Fruit fly (Drosophila melanogaster) whole organism, prepupa: Measurements from ENCODE around the gene robl37BC.

Experiments used
- Blimp-1 ChIP-seq: fragments of 200-800 bp; sonication (Bioruptor generic); optimal IDR thresholded peaks from 3 replicates; lab custom pipeline; 2017; ENCODE audit warnings: missing biosample characterization, missing genetic modification characterization, mild to moderate bottlenecking, moderate library complexity, missing genetic modification reagents
- CG10631 ChIP-seq: fragments of 200-800 bp; sonication (Bioruptor generic); optimal IDR thresholded peaks from 2 replicates; lab custom pipeline; 2016; ENCODE audit warnings: missing biosample characterization, missing genetic modification characterization
- CG10669 ChIP-seq: fragments of 200-800 bp; sonication (Bioruptor generic); optimal IDR thresholded peaks from 3 replicates; lab custom pipeline; 2018; ENCODE audit warnings: missing biosample characterization, mild to moderate bottlenecking, missing genetic modification characterization, moderate library complexity
- CG11294 ChIP-seq: fragments of 200-800 bp; sonication (Bioruptor generic); IDR thresholded peaks from 2 replicates; pipeline ENCODE4 v1.3.6; 2022; ENCODE audit warnings: missing biosample characterization, missing genetic modification characterization
- CG11762 ChIP-seq: fragments of 200-800 bp; sonication (Bioruptor generic); optimal IDR thresholded peaks from 3 replicates; lab custom pipeline; 2016; ENCODE audit warnings: missing biosample characterization, missing genetic modification characterization; ENCODE audit not compliant: insufficient read depth
- CG11902 ChIP-seq: fragments of 200-800 bp; sonication (Bioruptor generic); optimal IDR thresholded peaks from 3 replicates; lab custom pipeline; 2016; ENCODE audit warnings: missing biosample characterization, missing genetic modification characterization
- CG15336 ChIP-seq: fragments of 200-800 bp; sonication (Bioruptor generic); IDR thresholded peaks from 2 replicates; pipeline ENCODE4 v1.3.6; 2022; ENCODE audit warnings: missing biosample characterization, missing genetic modification characterization
- CG1621 ChIP-seq: fragments of 200-800 bp; sonication (Bioruptor generic); optimal IDR thresholded peaks from 3 replicates; lab custom pipeline; 2018; ENCODE audit warnings: missing biosample characterization, mild to moderate bottlenecking, missing genetic modification characterization
- CG3032 ChIP-seq: fragments of 200-800 bp; optimal IDR thresholded peaks from 2 replicates; lab custom pipeline; 2019; ENCODE audit warnings: missing biosample characterization, mild to moderate bottlenecking, missing genetic modification characterization, moderate library complexity
- CG31627 ChIP-seq: fragments of 200-800 bp; sonication (Bioruptor generic); optimal IDR thresholded peaks from 3 replicates; lab custom pipeline; 2016; ENCODE audit warnings: missing biosample characterization, missing genetic modification characterization
- CG32006 ChIP-seq: fragments of 200-800 bp; sonication (Bioruptor generic); optimal IDR thresholded peaks from 3 replicates; lab custom pipeline; 2017; ENCODE audit warnings: missing biosample characterization, mild to moderate bottlenecking, missing genetic modification characterization
- CG34406 ChIP-seq: fragments of 200-800 bp; sonication (Bioruptor generic); optimal IDR thresholded peaks from 3 replicates; lab custom pipeline; 2016; ENCODE audit warnings: missing biosample characterization, missing genetic modification characterization
- CG3919 ChIP-seq: fragments of 200-800 bp; sonication (Bioruptor generic); optimal IDR thresholded peaks from 3 replicates; lab custom pipeline; 2016; ENCODE audit warnings: missing biosample characterization, missing genetic modification characterization
- CG4318 ChIP-seq: fragments of 200-800 bp; sonication (Bioruptor generic); optimal IDR thresholded peaks from 3 replicates; lab custom pipeline; 2017; ENCODE audit warnings: missing biosample characterization, mild to moderate bottlenecking, missing genetic modification characterization
- CG6163 ChIP-seq: fragments of 200-800 bp; sonication (Bioruptor generic); IDR thresholded peaks from 3 replicates; pipeline ENCODE4 v1.3.6; 2022; ENCODE audit warnings: missing biosample characterization, missing genetic modification characterization
- CG6276 ChIP-seq: fragments of 200-800 bp; sonication (Bioruptor generic); optimal IDR thresholded peaks from 2 replicates; lab custom pipeline; 2017; ENCODE audit warnings: missing biosample characterization, mild to moderate bottlenecking, missing genetic modification characterization
- CG6792 ChIP-seq: fragments of 200-800 bp; sonication (Bioruptor generic); optimal IDR thresholded peaks from 3 replicates; lab custom pipeline; 2016; ENCODE audit warnings: missing biosample characterization, missing genetic modification characterization
- CG6808 ChIP-seq: fragments of 200-800 bp; sonication (Bioruptor generic); optimal IDR thresholded peaks from 3 replicates; lab custom pipeline; 2017; ENCODE audit warnings: missing biosample characterization, missing genetic modification characterization, mild to moderate bottlenecking, moderate library complexity, missing genetic modification reagents
- CG6854 ChIP-seq: fragments of 200-800 bp; sonication (Bioruptor generic); optimal IDR thresholded peaks from 2 replicates; lab custom pipeline; 2017; ENCODE audit warnings: missing biosample characterization, mild to moderate bottlenecking, missing genetic modification characterization
- CG7368 ChIP-seq: fragments of 200-800 bp; sonication (Bioruptor generic); optimal IDR thresholded peaks from 3 replicates; lab custom pipeline; 2016; ENCODE audit warnings: missing biosample characterization, missing genetic modification characterization
- CG8119 ChIP-seq: fragments of 200-800 bp; sonication (Bioruptor generic); IDR thresholded peaks from 3 replicates; pipeline ENCODE4 v1.3.6; 2022; ENCODE audit warnings: missing biosample characterization, missing genetic modification characterization
- CG8319 ChIP-seq: fragments of 200-800 bp; sonication (Bioruptor generic); optimal IDR thresholded peaks from 3 replicates; lab custom pipeline; 2016; ENCODE audit warnings: missing biosample characterization, missing genetic modification characterization
- CG8632 ChIP-seq: fragments of 200-800 bp; sonication (Bioruptor generic); optimal IDR thresholded peaks from 3 replicates; lab custom pipeline; 2016; ENCODE audit warnings: missing biosample characterization, missing genetic modification characterization
- CG9139 ChIP-seq: fragments of 200-800 bp; sonication (Bioruptor generic); optimal IDR thresholded peaks from 3 replicates; lab custom pipeline; 2017; ENCODE audit warnings: missing biosample characterization, mild to moderate bottlenecking, missing genetic modification characterization
- Eip78C ChIP-seq: fragments of 200-800 bp; sonication (Bioruptor generic); peaks from one replicate; lab custom pipeline; 2016; ENCODE audit warnings: missing biosample characterization, missing genetic modification characterization
- Eip93F ChIP-seq: fragments of 200-800 bp; sonication (Bioruptor generic); optimal IDR thresholded peaks from 2 replicates; lab custom pipeline; 2016; ENCODE audit warnings: missing biosample characterization, mild to moderate bottlenecking, missing genetic modification characterization
- Ets21C ChIP-seq: fragments of 200-800 bp; sonication (Bioruptor generic); optimal IDR thresholded peaks from 3 replicates; lab custom pipeline; 2016; ENCODE audit warnings: missing biosample characterization, missing genetic modification characterization
- Ets96B ChIP-seq: fragments of 200-800 bp; optimal IDR thresholded peaks from 2 replicates; lab custom pipeline; 2019; ENCODE audit warnings: missing biosample characterization, mild to moderate bottlenecking, missing genetic modification characterization, moderate library complexity
- Gug ChIP-seq: fragments of 200-800 bp; sonication (Bioruptor generic); IDR thresholded peaks from 2 replicates; pipeline ENCODE4 v1.3.6; 2022; ENCODE audit warnings: missing biosample characterization, missing genetic modification characterization
- Hr39 ChIP-seq: fragments of 200-800 bp; sonication (Bioruptor generic); optimal IDR thresholded peaks from 2 replicates; lab custom pipeline; 2016; ENCODE audit warnings: missing biosample characterization, missing genetic modification characterization
- Hr4 ChIP-seq: fragments of 200-800 bp; sonication (Bioruptor generic); optimal IDR thresholded peaks from 3 replicates; lab custom pipeline; 2016; ENCODE audit warnings: missing biosample characterization, missing genetic modification characterization
- Met ChIP-seq: fragments of 200-800 bp; sonication (Bioruptor generic); optimal IDR thresholded peaks from 3 replicates; lab custom pipeline; 2016; ENCODE audit warnings: missing biosample characterization, missing genetic modification characterization
- OdsH ChIP-seq: fragments of 200-800 bp; sonication (Bioruptor generic); optimal IDR thresholded peaks from 3 replicates; lab custom pipeline; 2016; ENCODE audit warnings: missing biosample characterization, missing genetic modification characterization
- Smox ChIP-seq: fragments of 200-800 bp; sonication (Bioruptor generic); optimal IDR thresholded peaks from 3 replicates; lab custom pipeline; 2016; ENCODE audit warnings: missing biosample characterization, missing genetic modification characterization
- Sox14 ChIP-seq: fragments of 200-800 bp; sonication (Bioruptor generic); optimal IDR thresholded peaks from 3 replicates; lab custom pipeline; 2016; ENCODE audit warnings: missing biosample characterization, missing genetic modification characterization
- achi ChIP-seq: fragments of 200-800 bp; sonication (Bioruptor generic); optimal IDR thresholded peaks from 3 replicates; lab custom pipeline; 2016; ENCODE audit warnings: missing biosample characterization, missing genetic modification characterization
- acj6 ChIP-seq: fragments of 200-800 bp; sonication (Bioruptor generic); optimal IDR thresholded peaks from 3 replicates; lab custom pipeline; 2016; ENCODE audit warnings: missing biosample characterization, missing genetic modification characterization
- cyc ChIP-seq: fragments of 200-800 bp; sonication (Bioruptor generic); optimal IDR thresholded peaks from 3 replicates; lab custom pipeline; 2016; ENCODE audit warnings: missing biosample characterization, missing genetic modification characterization
- dac ChIP-seq: fragments of 200-800 bp; sonication (Bioruptor generic); optimal IDR thresholded peaks from 2 replicates; lab custom pipeline; 2017; ENCODE audit warnings: missing biosample characterization, mild to moderate bottlenecking, missing genetic modification characterization
- dsx ChIP-seq: fragments of 200-800 bp; optimal IDR thresholded peaks from 3 replicates; lab custom pipeline; 2019; ENCODE audit warnings: missing biosample characterization, mild to moderate bottlenecking, missing genetic modification characterization, moderate library complexity; ENCODE audit not compliant: poor library complexity, severe bottlenecking
- eg ChIP-seq: fragments of 200-800 bp; sonication (Bioruptor generic); IDR thresholded peaks from 3 replicates; pipeline ENCODE4 v1.3.6; 2022; ENCODE audit warnings: missing biosample characterization, missing genetic modification characterization
- fd59A ChIP-seq: fragments of 200-800 bp; sonication (Bioruptor generic); optimal IDR thresholded peaks from 2 replicates; lab custom pipeline; 2017; ENCODE audit warnings: missing biosample characterization, mild to moderate bottlenecking, missing genetic modification characterization, missing genetic modification reagents
- lz ChIP-seq: fragments of 200-800 bp; sonication (Bioruptor generic); optimal IDR thresholded peaks from 3 replicates; lab custom pipeline; 2016; ENCODE audit warnings: missing biosample characterization, missing genetic modification characterization
- net ChIP-seq: fragments of 200-800 bp; sonication (Bioruptor generic); optimal IDR thresholded peaks from 3 replicates; lab custom pipeline; 2016; ENCODE audit warnings: missing biosample characterization, missing genetic modification characterization
- salr ChIP-seq, 2 experiments: fragments of 200-800 bp; sonication (Bioruptor generic); optimal IDR thresholded peaks; 3 replicates each; lab custom pipeline; 2016 to 2018; ENCODE audit warnings: missing biosample characterization in 2 of 2, missing genetic modification characterization in 2 of 2, mild to moderate bottlenecking in 1 of 2
- spab ChIP-seq: fragments of 200-800 bp; sonication (Bioruptor generic); optimal IDR thresholded peaks from 2 replicates; lab custom pipeline; 2017; ENCODE audit warnings: missing biosample characterization, mild to moderate bottlenecking, missing genetic modification characterization, missing genetic modification reagents
- ss ChIP-seq, 2 experiments: fragments of 200-800 bp; sonication (Bioruptor generic); optimal IDR thresholded peaks; 2 replicates in 1 of 2; 3 replicates in 1 of 2; lab custom pipeline; 2017 to 2018; ENCODE audit warnings: mild to moderate bottlenecking in 2 of 2, missing biosample characterization in 2 of 2, missing genetic modification characterization in 2 of 2, moderate library complexity in 1 of 2
- svp ChIP-seq: fragments of 200-800 bp; sonication (Bioruptor generic); peaks from one replicate; lab custom pipeline; 2016; ENCODE audit warnings: missing biosample characterization, missing genetic modification characterization
- topi ChIP-seq: fragments of 200-800 bp; sonication (Bioruptor generic); optimal IDR thresholded peaks from 3 replicates; lab custom pipeline; 2016; ENCODE audit warnings: missing biosample characterization, missing genetic modification characterization
- vri ChIP-seq: fragments of 200-800 bp; sonication (Bioruptor generic); optimal IDR thresholded peaks from 3 replicates; lab custom pipeline; 2016; ENCODE audit warnings: missing biosample characterization, mild to moderate bottlenecking, missing genetic modification characterization

Gene robl37BC

DNA sequence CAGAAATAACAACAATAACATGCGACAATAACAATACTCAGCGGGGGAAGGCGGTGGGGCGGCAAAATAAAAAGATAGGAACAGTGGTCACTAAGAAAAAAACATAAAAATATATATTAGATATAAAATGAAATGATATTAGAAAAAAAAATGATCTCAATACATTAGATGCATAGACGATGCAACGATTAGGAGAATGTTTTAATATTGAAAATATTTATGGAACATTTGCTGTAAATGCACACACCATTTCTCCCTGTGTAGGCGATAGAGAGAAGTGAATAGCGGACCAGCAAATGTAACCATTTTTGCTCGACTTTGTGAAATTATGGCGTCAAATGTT is 44.5 kb upstream of the robl37BC start (continued):
- TF ChIP-seq lz (GFP tag; lab: Kevin White, UChicago) (peak; percentile 11), CG11294 (peak; percentile 81), CG3919 (GFP tag; lab: Kevin White, UChicago) (peak; percentile 52), CG10669 (peak; percentile 52), CG3032 (tag; lab: Kevin White, UChicago) (peak; percentile 48), Hr4 (GFP tag; lab: Kevin White, UChicago) (peak; percentile 47), OdsH (GFP tag; lab: Kevin White, UChicago) (peak; percentile 37), CG34406 (GFP tag; lab: Kevin White, UChicago) (peak; percentile 47)

DNA sequence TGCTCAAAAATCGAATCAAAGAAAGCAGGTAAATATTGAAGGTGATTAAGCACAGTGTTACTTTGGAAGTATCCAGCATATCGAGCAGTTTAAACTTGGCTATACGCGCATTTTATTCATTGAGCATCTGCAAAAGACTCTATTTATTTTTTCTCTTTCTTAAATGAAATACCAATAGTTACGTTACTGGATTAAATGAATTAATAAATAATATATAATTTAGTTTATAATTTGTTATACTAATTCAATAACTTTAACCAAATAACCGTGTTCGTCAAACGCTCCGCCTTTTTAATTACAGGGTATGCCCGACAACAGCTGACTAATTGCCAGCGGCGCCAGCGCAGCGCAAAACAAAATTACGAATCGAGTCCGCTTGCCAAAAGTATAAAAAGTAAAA is 43.8 kb upstream of the robl37BC start:
- TF ChIP-seq topi (GFP tag; lab: Kevin White, UChicago) (peak; percentile 5), Blimp-1 (GFP tag; lab: Kevin White, UChicago) (peak; percentile 5), CG6163 (GFP tag; lab: Robert Waterston, UW) (no peak), CG6808 (GFP tag; lab: Kevin White, UChicago) (peak; percentile 8), Hr39 (no peak), CG6276 (GFP tag; lab: Kevin White, UChicago) (peak; percentile 4), CG31627 (GFP tag; lab: Kevin White, UChicago) (no peak), Eip78C (GFP tag; lab: Kevin White, UChicago) (no peak), net (GFP tag; lab: Kevin White, UChicago) (peak; percentile 19), Hr4 (GFP tag; lab: Kevin White, UChicago) (peak; percentile 39), CG4318 (GFP tag; lab: Kevin White, UChicago) (no peak), Sox14 (no peak), Ets96B (tag; lab: Kevin White, UChicago) (no peak), CG11294 (no peak), CG32006 (GFP tag; lab: Kevin White, UChicago) (no peak), fd59A (GFP tag; lab: Kevin White, UChicago) (no peak), Gug (no peak), CG10631 (peak; percentile 22), Eip93F (GFP tag; lab: Kevin White, UChicago) (peak; percentile 44), OdsH (GFP tag; lab: Kevin White, UChicago) (peak; percentile 5), CG8319 (GFP tag; lab: Kevin White, UChicago) (no peak), CG11902 (GFP tag; lab: Kevin White, UChicago) (peak; percentile 7), CG6792 (GFP tag; lab: Kevin White, UChicago) (no peak), spab (GFP tag; lab: Kevin White, UChicago) (no peak), acj6 (peak; percentile 15), CG10669 (no peak), CG15336 (GFP tag; lab: Robert Waterston, UW) (peak; percentile 61), achi (GFP tag; lab: Kevin White, UChicago) (peak; percentile 37), CG8119 (peak; percentile 55; the same call in 2 of the 3 replicates), CG1621 (tag; lab: Kevin White, UChicago) (no peak), CG8632 (GFP tag; lab: Kevin White, UChicago) (no peak), eg (GFP tag; lab: Robert Waterston, UW) (peak; percentile 60; the same call in 2 of the 3 replicates), Smox (GFP tag; lab: Kevin White, UChicago) (no peak), Met (peak; percentile 27), Ets21C (GFP tag; lab: Kevin White, UChicago) (no peak), CG6854 (GFP tag; lab: Kevin White, UChicago) (no peak), dac (GFP tag; lab: Kevin White, UChicago) (no peak), vri (GFP tag; lab: Kevin White, UChicago) (no peak), CG7368 (no peak), CG11762 (no peak), lz (GFP tag; lab: Kevin White, UChicago) (no peak), dsx (no peak), cyc (GFP tag; lab: Kevin White, UChicago) (no peak), svp (peak; percentile 70), CG9139 (GFP tag; lab: Kevin White, UChicago) (no peak), ss (GFP tag; optimal IDR thresholded peaks at IDR 0.05; lab: Kevin White, UChicago) (no peak), salr (GFP tag; optimal IDR thresholded peaks at IDR 0.05; lab: Kevin White, UChicago) (no peak)
